Worm (Caenorhabditis elegans): Measurements from ENCODE around the gene syf-2.

ce11 chrIII:7111793-7112192 is 50.1 kb downstream of the syf-2 start, which contains the start of gene B0280.7:
- TF ChIP-seq him-1 (tag; optimal IDR thresholded peaks at IDR 0.05) = no peak
- TF ChIP-seq W03F9.2 (tag; optimal IDR thresholded peaks at IDR 0.05) = no peak
- no peak for TF ChIP-seq dao-5 (tag; optimal IDR thresholded peaks at IDR 0.05)
